Fruit fly (Drosophila melanogaster): ENCODE data around the gene CG14990.

Gene CG14990

DNA sequence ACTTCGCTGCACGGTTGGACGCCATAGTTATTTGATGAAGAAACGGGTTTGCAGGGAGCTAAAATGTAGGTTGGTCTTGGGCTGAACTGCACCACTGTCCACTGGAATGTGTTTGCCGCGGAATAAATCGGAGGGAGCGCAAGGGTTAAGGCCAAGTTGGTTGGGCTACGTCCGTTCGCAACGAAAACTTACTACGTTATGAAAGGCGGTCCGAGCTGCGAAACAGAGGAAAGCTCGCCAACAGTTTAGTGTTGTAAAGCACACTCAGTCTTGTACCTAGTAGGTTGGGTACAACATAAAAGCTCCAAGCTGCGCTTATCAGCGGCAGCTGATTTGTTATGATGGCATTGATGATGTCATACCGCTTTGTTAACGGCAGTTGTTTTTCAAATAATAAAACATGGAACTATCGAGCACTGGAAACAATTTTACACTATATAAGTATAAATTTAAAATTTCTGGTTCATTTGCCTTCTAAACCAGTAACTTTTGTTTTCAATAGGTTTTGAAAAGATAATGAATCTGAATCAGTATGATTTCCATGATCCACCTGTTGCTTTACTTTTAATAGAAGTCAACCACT lies 29.3 kb downstream of the CG14990 start, which contains the start of gene Chd64 (continued):
- peak; percentile 47 for TF ChIP-seq sens (GFP tag)
- no peak for TF ChIP-seq CG8388 (GFP tag; optimal IDR thresholded peaks at IDR 0.05)
- TF ChIP-seq CG42726 (GFP tag; IDR thresholded peaks at IDR 0.05; ENCODE audit: partially characterized antibody): 0 out of 2 replicates have a peak, but pooled peaks have one; percentile 52
- peak; percentile 22; the same call in 1 of the 2 replicates for TF ChIP-seq CG3847 (GFP tag; IDR thresholded peaks at IDR 0.05)
- TF ChIP-seq sim (GFP tag; IDR thresholded peaks at IDR 0.05): no peak
- no peak for TF ChIP-seq CG10366 (GFP tag; IDR thresholded peaks at IDR 0.05)
- TF ChIP-seq dpn (GFP tag; optimal IDR thresholded peaks at IDR 0.05): peak; percentile 25 to 57
- peak; percentile 17 for TF ChIP-seq CG17912 (GFP tag; optimal IDR thresholded peaks at IDR 0.05)
- TF ChIP-seq dmrt99B (tag; optimal IDR thresholded peaks at IDR 0.05): no peak
- peak; percentile 93 for TF ChIP-seq Atf3 (GFP tag; optimal IDR thresholded peaks at IDR 0.05)
- no peak for TF ChIP-seq pum (GFP tag; optimal IDR thresholded peaks at IDR 0.05)
- no peak for TF ChIP-seq gcm2 (GFP tag; optimal IDR thresholded peaks at IDR 0.05)
- TF ChIP-seq zen (tag; optimal IDR thresholded peaks at IDR 0.05): no peak
- no peak for TF ChIP-seq CG9817 (tag; optimal IDR thresholded peaks at IDR 0.05)
- TF ChIP-seq gce (GFP tag; IDR thresholded peaks at IDR 0.05): no peak
- no peak for TF ChIP-seq bcd (GFP tag; optimal IDR thresholded peaks at IDR 0.05)
- TF ChIP-seq Hr78 (GFP tag; optimal IDR thresholded peaks at IDR 0.05): peak in 1 of 2 experiments; percentile 64
- TF ChIP-seq zf30C (GFP tag; optimal IDR thresholded peaks at IDR 0.05): peak; percentile 20
- TF ChIP-seq CG7271 (tag; optimal IDR thresholded peaks at IDR 0.05): no peak
- no peak for TF ChIP-seq Ravus (GFP tag; IDR thresholded peaks at IDR 0.05)
- TF ChIP-seq CG17385 (GFP tag; optimal IDR thresholded peaks at IDR 0.05): peak; percentile 52
- TF ChIP-seq CG6272 (GFP tag; IDR thresholded peaks at IDR 0.05): no peak
- no peak for TF ChIP-seq usp (GFP tag; optimal IDR thresholded peaks at IDR 0.05)
- TF ChIP-seq CG4617 (GFP tag; optimal IDR thresholded peaks at IDR 0.05; ENCODE audit: borderline replicate concordance): no peak
- TF ChIP-seq TFAM (GFP tag; optimal IDR thresholded peaks at IDR 0.05): no peak
- no peak for TF ChIP-seq fu2 (GFP tag; optimal IDR thresholded peaks at IDR 0.05)
- TF ChIP-seq so (GFP tag; IDR thresholded peaks at IDR 0.05): peak; percentile 15; the same call in 1 of the 3 replicates
- no peak for TF ChIP-seq CG2875 (GFP tag; optimal IDR thresholded peaks at IDR 0.05)
- peak; percentile 42 for TF ChIP-seq Nf-YB (GFP tag; optimal IDR thresholded peaks at IDR 0.05)
- TF ChIP-seq ken (GFP tag; IDR thresholded peaks at IDR 0.05): peak; percentile 29; the same call in 1 of the 3 replicates
- TF ChIP-seq Atf-2 (GFP tag; optimal IDR thresholded peaks at IDR 0.05): no peak
- TF ChIP-seq H2.0 (GFP tag; IDR thresholded peaks at IDR 0.05): no peak
- peak; percentile 8 for TF ChIP-seq psq (GFP tag; optimal IDR thresholded peaks at IDR 0.05)
- peak; percentile 63 for TF ChIP-seq sug (tag; optimal IDR thresholded peaks at IDR 0.05)
- peak; percentile 55; the same call in 2 of the 3 replicates for TF ChIP-seq CG34224 (GFP tag; IDR thresholded peaks at IDR 0.05; ENCODE audit: partially characterized antibody)
- TF ChIP-seq cas (GFP tag; IDR thresholded peaks at IDR 0.05): no peak
- TF ChIP-seq Mrtf (GFP tag; IDR thresholded peaks at IDR 0.05): 0 out of 3 replicates have a peak, but pooled peaks have one; percentile 18
- no peak for TF ChIP-seq schlank (tag; optimal IDR thresholded peaks at IDR 0.05)
- peak; percentile 67 for TF ChIP-seq lilli (GFP tag; optimal IDR thresholded peaks at IDR 0.05)
- TF ChIP-seq cwo (GFP tag; optimal IDR thresholded peaks at IDR 0.05): peak; percentile 65
- TF ChIP-seq CG2120 (GFP tag; optimal IDR thresholded peaks at IDR 0.05): peak; percentile 71
- no peak for TF ChIP-seq CG12391 (tag; optimal IDR thresholded peaks at IDR 0.05)
- peak; percentile 30 for TF ChIP-seq Dek (tag; optimal IDR thresholded peaks at IDR 0.05)
- peak; percentile 76 for TF ChIP-seq vvl (GFP tag; IDR thresholded peaks at IDR 0.05)
- TF ChIP-seq CG9932 (GFP tag; IDR thresholded peaks at IDR 0.05): peak; percentile 50
- no peak for TF ChIP-seq slp2 (GFP tag; optimal IDR thresholded peaks at IDR 0.05)
- TF ChIP-seq Bteb2 (GFP tag; optimal IDR thresholded peaks at IDR 0.05): peak; percentile 13
- TF ChIP-seq yki (optimal IDR thresholded peaks at IDR 0.05): no peak
- peak; percentile 90 for TF ChIP-seq CG34376 (GFP tag; optimal IDR thresholded peaks at IDR 0.05)
- TF ChIP-seq Med (GFP tag): peak; percentile 94
- TF ChIP-seq B-H2 (GFP tag; optimal IDR thresholded peaks at IDR 0.05): peak; percentile 75

Data from whole organism, embryonic.